Fruit fly (Drosophila melanogaster) whole organism, embryonic: ENCODE results near the gene CG12081.

Source experiments
- CG12236 ChIP-seq: fragments of 200-800 bp; sonication (Bioruptor generic); optimal IDR thresholded peaks from 2 replicates; lab custom pipeline; 2016; ENCODE audit warnings: missing biosample characterization, missing genetic modification characterization
- CG12391 ChIP-seq: fragments of 200-800 bp; sonication (Bioruptor generic); optimal IDR thresholded peaks from 3 replicates; lab custom pipeline; 2018; ENCODE audit warnings: missing biosample characterization, mild to moderate bottlenecking, missing genetic modification characterization, moderate library complexity
- CG13624 ChIP-seq: fragments of 200-800 bp; sonication (Bioruptor generic); optimal IDR thresholded peaks from 2 replicates; lab custom pipeline; 2016; ENCODE audit warnings: missing biosample characterization, missing genetic modification characterization
- CG14710 ChIP-seq: fragments of 200-800 bp; sonication (Bioruptor generic); optimal IDR thresholded peaks from 3 replicates; lab custom pipeline; 2019; ENCODE audit warnings: missing biosample characterization, mild to moderate bottlenecking, missing genetic modification characterization, moderate library complexity
- CG16863 ChIP-seq: fragments of 200-800 bp; sonication (Bioruptor generic); optimal IDR thresholded peaks from 3 replicates; lab custom pipeline; 2016; ENCODE audit warnings: missing biosample characterization, missing genetic modification characterization
- CG17186 ChIP-seq: fragments of 200-800 bp; sonication (Bioruptor generic); optimal IDR thresholded peaks from 3 replicates; lab custom pipeline; 2017; ENCODE audit warnings: missing biosample characterization, missing genetic modification reagents, missing genetic modification characterization
- CG2129 ChIP-seq: fragments of 200-800 bp; sonication (Bioruptor generic); IDR thresholded peaks from 2 replicates; pipeline ENCODE4 v1.3.6; 2022; ENCODE audit warnings: missing biosample characterization, missing genetic modification characterization; ENCODE audit not compliant: partially characterized antibody
- CG31365 ChIP-seq: fragments of 200-800 bp; sonication (Bioruptor generic); optimal IDR thresholded peaks from 2 replicates; lab custom pipeline; 2018; ENCODE audit warnings: missing biosample characterization, mild to moderate bottlenecking, missing genetic modification characterization
- CG3163 ChIP-seq: fragments of 200-800 bp; sonication (Bioruptor generic); optimal IDR thresholded peaks from 3 replicates; lab custom pipeline; 2016; ENCODE audit warnings: missing biosample characterization, missing genetic modification characterization
- CG34376 ChIP-seq: fragments of 200-800 bp; sonication (Bioruptor generic); optimal IDR thresholded peaks from 2 replicates; lab custom pipeline; 2018; ENCODE audit warnings: missing biosample characterization, mild to moderate bottlenecking, missing genetic modification characterization
- CG4707 ChIP-seq: fragments of 200-800 bp; sonication (Bioruptor generic); optimal IDR thresholded peaks from 2 replicates; lab custom pipeline; 2018; ENCODE audit warnings: missing biosample characterization, mild to moderate bottlenecking, missing genetic modification characterization, moderate library complexity
- CG6272 ChIP-seq: fragments of 200-800 bp; sonication (Bioruptor generic); IDR thresholded peaks from 2 replicates; pipeline ENCODE4 v1.3.6; 2022; ENCODE audit warnings: missing biosample characterization, missing genetic modification characterization
- CG6654 ChIP-seq: fragments of 200-800 bp; sonication (Bioruptor generic); optimal IDR thresholded peaks from 2 replicates; lab custom pipeline; 2017; ENCODE audit warnings: missing biosample characterization, mild to moderate bottlenecking, missing genetic modification characterization
- CG6683 ChIP-seq: fragments of 200-800 bp; sonication (Bioruptor generic); optimal IDR thresholded peaks from 2 replicates; lab custom pipeline; 2017; ENCODE audit warnings: missing biosample characterization, mild to moderate bottlenecking, missing genetic modification characterization, missing genetic modification reagents
- CG7357 ChIP-seq: fragments of 200-800 bp; sonication (Bioruptor generic); IDR thresholded peaks from 3 replicates; pipeline ENCODE4 v1.3.6; 2022; ENCODE audit warnings: missing biosample characterization, missing genetic modification characterization
- CG7745 ChIP-seq: fragments of 200-800 bp; sonication (Bioruptor generic); optimal IDR thresholded peaks from 2 replicates; lab custom pipeline; 2018; ENCODE audit warnings: missing biosample characterization, mild to moderate bottlenecking, missing genetic modification characterization, moderate library complexity
- CG8281 ChIP-seq: fragments of 200-800 bp; sonication (Bioruptor generic); optimal IDR thresholded peaks from 2 replicates; lab custom pipeline; 2018; ENCODE audit warnings: missing biosample characterization, mild to moderate bottlenecking, missing genetic modification characterization, moderate library complexity
- CG9797 ChIP-seq: fragments of 200-800 bp; sonication (Bioruptor generic); optimal IDR thresholded peaks from 3 replicates; lab custom pipeline; 2018; ENCODE audit warnings: missing biosample characterization, mild to moderate bottlenecking, missing genetic modification characterization
- CkIIα-i1 ChIP-seq: fragments of 200-800 bp; sonication (Bioruptor generic); IDR thresholded peaks from 2 replicates; pipeline ENCODE4 v1.3.6; 2022; ENCODE audit warnings: missing biosample characterization, missing genetic modification characterization
- CoRest ChIP-seq: fragments of 200-800 bp; sonication (Bioruptor generic); optimal IDR thresholded peaks from 3 replicates; lab custom pipeline; 2018; ENCODE audit warnings: missing biosample characterization, mild to moderate bottlenecking, missing genetic modification characterization, moderate library complexity
- Dip2 ChIP-seq: fragments of 200-800 bp; sonication (Bioruptor generic); IDR thresholded peaks from 2 replicates; pipeline ENCODE4 v1.3.6; 2022; ENCODE audit warnings: missing biosample characterization, missing genetic modification characterization
- Dip3 ChIP-seq: fragments of 200-800 bp; sonication (Bioruptor generic); optimal IDR thresholded peaks from 3 replicates; lab custom pipeline; 2016; ENCODE audit warnings: missing biosample characterization, missing genetic modification characterization
- HLH54F ChIP-seq: fragments of 200-800 bp; sonication (Bioruptor generic); optimal IDR thresholded peaks from 3 replicates; lab custom pipeline; 2016; ENCODE audit warnings: missing biosample characterization, missing genetic modification characterization
- Meics ChIP-seq: fragments of 200-800 bp; sonication (Bioruptor generic); optimal IDR thresholded peaks from 2 replicates; lab custom pipeline; 2017; ENCODE audit warnings: missing biosample characterization, mild to moderate bottlenecking, missing genetic modification characterization
- Sox102F ChIP-seq: fragments of 200-800 bp; sonication (Bioruptor generic); optimal IDR thresholded peaks from 2 replicates; lab custom pipeline; 2018; ENCODE audit warnings: missing biosample characterization, mild to moderate bottlenecking, missing genetic modification characterization, moderate library complexity
- Sry-β ChIP-seq: fragments of 200-800 bp; sonication (Bioruptor generic); optimal IDR thresholded peaks from 2 replicates; lab custom pipeline; 2018; ENCODE audit warnings: missing biosample characterization, mild to moderate bottlenecking, missing genetic modification characterization, moderate library complexity
- Ssrp ChIP-seq: fragments of 200-800 bp; sonication (Bioruptor generic); optimal IDR thresholded peaks from 2 replicates; lab custom pipeline; 2018; ENCODE audit warnings: missing biosample characterization, mild to moderate bottlenecking, missing genetic modification characterization, moderate library complexity
- Stat92E ChIP-seq, 3 experiments: fragments of >200 bp in 2 of 3; fragments of 200-800 bp in 1 of 3; sonication (Bioruptor generic) in 1 of 3; optimal IDR thresholded peaks; 2 replicates each; lab custom pipeline; 2017 to 2019; ENCODE audit warnings: missing biosample characterization in 3 of 3, missing genetic modification characterization in 3 of 3, mild to moderate bottlenecking in 1 of 3, moderate library complexity in 1 of 3
- Taf1 ChIP-seq: fragments of 200-800 bp; sonication (Bioruptor generic); IDR thresholded peaks from 2 replicates; pipeline ENCODE4 v1.3.6; 2022; ENCODE audit warnings: missing biosample characterization, missing genetic modification characterization
- ab ChIP-seq: fragments of 200-800 bp; sonication (Bioruptor generic); optimal IDR thresholded peaks from 2 replicates; lab custom pipeline; 2016; ENCODE audit warnings: missing biosample characterization, missing genetic modification characterization
- abd-A ChIP-seq: fragments of 200-800 bp; sonication (Bioruptor generic); optimal IDR thresholded peaks from 3 replicates; lab custom pipeline; 2019; ENCODE audit warnings: missing biosample characterization, mild to moderate bottlenecking, missing genetic modification characterization, moderate library complexity
- ap ChIP-seq: fragments of 200-800 bp; sonication (Bioruptor generic); IDR thresholded peaks from 2 replicates; pipeline ENCODE4 v1.3.6; 2022; ENCODE audit warnings: missing biosample characterization, missing genetic modification characterization
- bab2 ChIP-seq: fragments of 200-800 bp; sonication (Bioruptor generic); optimal IDR thresholded peaks from 2 replicates; lab custom pipeline; 2016; ENCODE audit warnings: missing biosample characterization, missing genetic modification characterization
- bigmax ChIP-seq: fragments of 200-800 bp; sonication (Bioruptor generic); optimal IDR thresholded peaks from 2 replicates; lab custom pipeline; 2018; ENCODE audit warnings: missing biosample characterization, mild to moderate bottlenecking, missing genetic modification characterization
- btn ChIP-seq: fragments of 200-800 bp; sonication (Bioruptor generic); optimal IDR thresholded peaks from 2 replicates; lab custom pipeline; 2016; ENCODE audit warnings: missing biosample characterization, missing genetic modification characterization
- ci ChIP-seq: fragments of 200-800 bp; sonication (Bioruptor generic); IDR thresholded peaks from 3 replicates; pipeline ENCODE4 v1.3.6; 2022; ENCODE audit warnings: missing biosample characterization, missing genetic modification characterization
- corto ChIP-seq: fragments of 200-800 bp; sonication (Bioruptor generic); optimal IDR thresholded peaks from 2 replicates; lab custom pipeline; 2016; ENCODE audit warnings: missing biosample characterization, mild to moderate bottlenecking, missing genetic modification characterization, moderate library complexity
- dan ChIP-seq: fragments of 200-800 bp; sonication (Bioruptor generic); IDR thresholded peaks from 2 replicates; pipeline ENCODE4 v1.3.6; 2022; ENCODE audit warnings: missing biosample characterization, missing genetic modification characterization
- dmrt11E ChIP-seq: fragments of 200-800 bp; sonication (Bioruptor generic); optimal IDR thresholded peaks from 3 replicates; lab custom pipeline; 2018; ENCODE audit warnings: missing biosample characterization, mild to moderate bottlenecking, missing genetic modification characterization, moderate library complexity
- eyg ChIP-seq: fragments of 200-800 bp; sonication (Bioruptor generic); optimal IDR thresholded peaks from 3 replicates; lab custom pipeline; 2016; ENCODE audit warnings: missing biosample characterization, missing genetic modification characterization
- her ChIP-seq: fragments of 200-800 bp; sonication (Bioruptor generic); optimal IDR thresholded peaks from 2 replicates; lab custom pipeline; 2016; ENCODE audit warnings: missing biosample characterization, missing genetic modification characterization
- jumu ChIP-seq: fragments of 200-800 bp; sonication (Bioruptor generic); optimal IDR thresholded peaks from 3 replicates; lab custom pipeline; 2016; ENCODE audit warnings: missing biosample characterization, missing genetic modification characterization
- kah ChIP-seq: fragments of 200-800 bp; sonication (Bioruptor generic); optimal IDR thresholded peaks from 2 replicates; lab custom pipeline; 2018; ENCODE audit warnings: missing biosample characterization, mild to moderate bottlenecking, missing genetic modification characterization
- ken ChIP-seq: fragments of 200-800 bp; sonication (Bioruptor generic); IDR thresholded peaks from 3 replicates; pipeline ENCODE4 v1.3.6; 2022; ENCODE audit warnings: missing biosample characterization, missing genetic modification characterization
- lola ChIP-seq, 3 experiments: fragments of >200 bp in 2 of 3; fragments of 200-800 bp in 1 of 3; sonication (Bioruptor generic) in 1 of 3; optimal IDR thresholded peaks; 2 replicates each; lab custom pipeline; 2017 to 2019; ENCODE audit warnings: missing biosample characterization in 3 of 3, missing genetic modification characterization in 3 of 3, mild to moderate bottlenecking in 1 of 3, moderate library complexity in 1 of 3
- oc ChIP-seq: fragments of 200-800 bp; sonication (Bioruptor generic); optimal IDR thresholded peaks from 2 replicates; lab custom pipeline; 2018; ENCODE audit warnings: missing biosample characterization, mild to moderate bottlenecking, missing genetic modification characterization, moderate library complexity
- pum ChIP-seq: fragments of 200-800 bp; sonication (Bioruptor generic); optimal IDR thresholded peaks from 2 replicates; lab custom pipeline; 2016; ENCODE audit warnings: missing biosample characterization, missing genetic modification characterization
- rib ChIP-seq: fragments of 200-800 bp; sonication (Bioruptor generic); IDR thresholded peaks from 2 replicates; pipeline ENCODE4 v1.3.6; 2022; ENCODE audit warnings: missing biosample characterization, missing genetic modification characterization
- schlank ChIP-seq: fragments of 200-800 bp; sonication (Bioruptor generic); optimal IDR thresholded peaks from 2 replicates; lab custom pipeline; 2018; ENCODE audit warnings: missing biosample characterization, mild to moderate bottlenecking, missing genetic modification characterization
- sd ChIP-seq: fragments of 200-800 bp; sonication (Bioruptor generic); optimal IDR thresholded peaks from 3 replicates; lab custom pipeline; 2018; ENCODE audit warnings: missing biosample characterization, mild to moderate bottlenecking, missing genetic modification characterization, moderate library complexity
- sisA ChIP-seq: fragments of 200-800 bp; sonication (Bioruptor generic); IDR thresholded peaks from 2 replicates; pipeline ENCODE4 v1.3.6; 2022; ENCODE audit warnings: missing biosample characterization, missing genetic modification characterization
- ssp ChIP-seq: fragments of 200-800 bp; sonication (Bioruptor generic); IDR thresholded peaks from 2 replicates; pipeline ENCODE4 v1.3.6; 2022; ENCODE audit warnings: missing biosample characterization, missing genetic modification characterization

Gene CG12081

dm6 chrX:8624867-8625266 is 36.3 kb downstream of the CG12081 start (continued):
- TF ChIP-seq Dip2 (GFP tag; lab: Robert Waterston, UW) (no peak), pum (GFP tag; lab: Kevin White, UChicago) (no peak), Sry-β (GFP tag; lab: Kevin White, UChicago) (no peak), sd (tag; lab: Kevin White, UChicago) (peak; percentile 72), CG6654 (no peak), CG6272 (GFP tag; lab: Robert Waterston, UW) (no peak), CG12391 (tag; lab: Kevin White, UChicago) (no peak), CG8281 (tag; lab: Kevin White, UChicago) (no peak), corto (GFP tag; lab: Kevin White, UChicago) (no peak), btn (GFP tag; lab: Kevin White, UChicago) (no peak), CG7357 (GFP tag; lab: Robert Waterston, UW) (no peak), ap (GFP tag; lab: Robert Waterston, UW) (no peak), sisA (GFP tag; lab: Robert Waterston, UW) (no peak), CG13624 (peak; percentile 31), lola (GFP tag; optimal IDR thresholded peaks at IDR 0.05; lab: Kevin White, UChicago) (no peak), jumu (GFP tag; lab: Kevin White, UChicago) (no peak), CG14710 (tag; lab: Kevin White, UChicago) (no peak), dan (GFP tag; lab: Robert Waterston, UW) (no peak), CG16863 (GFP tag; lab: Kevin White, UChicago) (no peak), HLH54F (GFP tag; lab: Kevin White, UChicago) (no peak), bab2 (no peak), CG2129 (no peak), Stat92E (GFP tag; optimal IDR thresholded peaks at IDR 0.05; lab: Kevin White, UChicago) (no peak), ci (GFP tag; lab: Robert Waterston, UW) (0 out of 3 replicates have a peak, but pooled peaks have one; percentile 57), ssp (no peak), Ssrp (tag; lab: Kevin White, UChicago) (no peak), Sox102F (GFP tag; lab: Kevin White, UChicago) (no peak), CG9797 (GFP tag; lab: Kevin White, UChicago) (no peak), bigmax (GFP tag; lab: Kevin White, UChicago) (no peak), Taf1 (GFP tag; lab: Robert Waterston, UW) (no peak), CG31365 (tag; lab: Kevin White, UChicago) (no peak), dmrt11E (tag; lab: Kevin White, UChicago) (no peak), Dip3 (no peak), CkIIα-i1 (GFP tag; lab: Robert Waterston, UW) (no peak), rib (GFP tag; lab: Robert Waterston, UW) (no peak), CoRest (tag; lab: Kevin White, UChicago) (peak; percentile 76), CG34376 (no peak), kah (GFP tag; lab: Kevin White, UChicago) (no peak), Meics (no peak), ab (GFP tag; lab: Kevin White, UChicago) (no peak), abd-A (tag; lab: Kevin White, UChicago) (peak; percentile 92), CG4707 (GFP tag; lab: Kevin White, UChicago) (no peak), CG12236 (GFP tag; lab: Kevin White, UChicago) (no peak), her (no peak), CG3163 (peak; percentile 3), CG17186 (GFP tag; lab: Kevin White, UChicago) (no peak), ken (no peak), CG7745 (tag; lab: Kevin White, UChicago) (no peak), CG6683 (GFP tag; lab: Kevin White, UChicago) (no peak), eyg (GFP tag; lab: Kevin White, UChicago) (no peak), oc (tag; lab: Kevin White, UChicago) (peak; percentile 92), schlank (tag; lab: Kevin White, UChicago) (no peak)
